Fruit fly (Drosophila melanogaster) whole organism, embryonic: ENCODE measurements around the gene Targ2.
A peak's percentile ranks its signal among the peaks of the same experiment; 100 is the strongest.

Experiments used
- Ada2b ChIP-seq: fragments of 200-800 bp; sonication (Bioruptor generic); IDR thresholded peaks from 2 replicates; pipeline ENCODE4 v1.3.6; 2022; ENCODE audit warnings: missing biosample characterization, missing genetic modification characterization
- B-H1 ChIP-seq: fragments of 200-800 bp; sonication (Bioruptor generic); IDR thresholded peaks from 3 replicates; pipeline ENCODE4 v1.3.6; 2022; ENCODE audit warnings: missing biosample characterization, missing genetic modification characterization
- CG10147 ChIP-seq: fragments of 200-800 bp; sonication (Bioruptor generic); optimal IDR thresholded peaks from 2 replicates; lab custom pipeline; 2019; ENCODE audit warnings: missing biosample characterization, mild to moderate bottlenecking, missing genetic modification characterization, moderate library complexity
- CG10959 ChIP-seq: fragments of 200-800 bp; sonication (Bioruptor generic); IDR thresholded peaks from 2 replicates; pipeline ENCODE4 v1.3.6; 2022; ENCODE audit warnings: missing biosample characterization, missing genetic modification characterization
- CG11085 ChIP-seq: fragments of 200-800 bp; sonication (Bioruptor generic); IDR thresholded peaks from 2 replicates; pipeline ENCODE4 v1.3.6; 2022; ENCODE audit warnings: missing biosample characterization, missing genetic modification characterization
- CG12071 ChIP-seq: fragments of 200-800 bp; sonication (Bioruptor generic); optimal IDR thresholded peaks from 3 replicates; lab custom pipeline; 2018; ENCODE audit warnings: missing biosample characterization, mild to moderate bottlenecking, missing genetic modification characterization
- CG12104 ChIP-seq: fragments of 200-800 bp; sonication (Bioruptor generic); optimal IDR thresholded peaks from 3 replicates; lab custom pipeline; 2016; ENCODE audit warnings: missing biosample characterization, missing genetic modification characterization
- CG12659 ChIP-seq: fragments of 200-800 bp; sonication (Bioruptor generic); optimal IDR thresholded peaks from 3 replicates; lab custom pipeline; 2017; ENCODE audit warnings: mild to moderate bottlenecking, missing biosample characterization, missing genetic modification reagents, missing genetic modification characterization
- CG12942 ChIP-seq: fragments of 200-800 bp; sonication (Bioruptor generic); optimal IDR thresholded peaks from 3 replicates; lab custom pipeline; 2016; ENCODE audit warnings: missing biosample characterization, missing genetic modification characterization
- CG14014 ChIP-seq: fragments of 200-800 bp; sonication (Bioruptor generic); IDR thresholded peaks from 2 replicates; pipeline ENCODE4 v1.3.6; 2022; ENCODE audit warnings: missing biosample characterization, missing genetic modification characterization
- CG15696 ChIP-seq: fragments of 200-800 bp; sonication (Bioruptor generic); optimal IDR thresholded peaks from 2 replicates; lab custom pipeline; 2019; ENCODE audit warnings: missing biosample characterization, mild to moderate bottlenecking, missing genetic modification characterization, moderate library complexity
- CG16779 ChIP-seq: fragments of 200-800 bp; sonication (Bioruptor generic); IDR thresholded peaks from 2 replicates; pipeline ENCODE4 v1.3.6; 2022; ENCODE audit warnings: missing biosample characterization, missing genetic modification characterization
- CG2712 ChIP-seq: fragments of 200-800 bp; optimal IDR thresholded peaks from 3 replicates; lab custom pipeline; 2019; ENCODE audit warnings: missing biosample characterization, mild to moderate bottlenecking, missing genetic modification characterization, moderate library complexity
- CG3407 ChIP-seq: fragments of 200-800 bp; sonication (Bioruptor generic); optimal IDR thresholded peaks from 2 replicates; lab custom pipeline; 2018; ENCODE audit warnings: missing biosample characterization, mild to moderate bottlenecking, missing genetic modification characterization
- CG3838 ChIP-seq: fragments of 200-800 bp; sonication (Bioruptor generic); optimal IDR thresholded peaks from 3 replicates; lab custom pipeline; 2016; ENCODE audit warnings: missing biosample characterization, missing genetic modification characterization
- CG4328 ChIP-seq: fragments of 200-800 bp; sonication (Bioruptor generic); optimal IDR thresholded peaks from 3 replicates; lab custom pipeline; 2017; ENCODE audit warnings: missing biosample characterization, missing genetic modification reagents, missing genetic modification characterization
- CG4404 ChIP-seq: fragments of 200-800 bp; sonication (Bioruptor generic); IDR thresholded peaks from 2 replicates; pipeline ENCODE4 v1.3.6; 2022; ENCODE audit warnings: missing biosample characterization, missing genetic modification characterization
- CG6272 ChIP-seq: fragments of 200-800 bp; sonication (Bioruptor generic); IDR thresholded peaks from 2 replicates; pipeline ENCODE4 v1.3.6; 2022; ENCODE audit warnings: missing biosample characterization, missing genetic modification characterization
- CG6683 ChIP-seq: fragments of 200-800 bp; sonication (Bioruptor generic); optimal IDR thresholded peaks from 2 replicates; lab custom pipeline; 2017; ENCODE audit warnings: missing biosample characterization, mild to moderate bottlenecking, missing genetic modification characterization, missing genetic modification reagents
- CG6791 ChIP-seq: fragments of 200-800 bp; sonication (Bioruptor generic); IDR thresholded peaks from 3 replicates; pipeline ENCODE4 v1.3.6; 2022; ENCODE audit warnings: missing biosample characterization, missing genetic modification characterization; ENCODE audit not compliant: partially characterized antibody
- CoRest ChIP-seq: fragments of 200-800 bp; sonication (Bioruptor generic); optimal IDR thresholded peaks from 3 replicates; lab custom pipeline; 2018; ENCODE audit warnings: missing biosample characterization, mild to moderate bottlenecking, missing genetic modification characterization, moderate library complexity
- Fer1 ChIP-seq: fragments of 200-800 bp; sonication (Bioruptor generic); optimal IDR thresholded peaks from 2 replicates; lab custom pipeline; 2017; ENCODE audit warnings: missing biosample characterization, mild to moderate bottlenecking, missing genetic modification characterization
- Gug ChIP-seq: fragments of 200-800 bp; sonication (Bioruptor generic); IDR thresholded peaks from 4 replicates; pipeline ENCODE4 v1.3.6; 2022; ENCODE audit warnings: missing biosample characterization, missing genetic modification characterization
- PHDP ChIP-seq: fragments of 200-800 bp; sonication (Bioruptor generic); optimal IDR thresholded peaks from 3 replicates; lab custom pipeline; 2018; ENCODE audit warnings: missing biosample characterization, mild to moderate bottlenecking, missing genetic modification characterization, moderate library complexity
- Pdp1 ChIP-seq, 2 experiments: fragments of 200-800 bp; sonication (Bioruptor generic); optimal IDR thresholded peaks; 3 replicates each; lab custom pipeline; 2016; ENCODE audit warnings: missing biosample characterization in 2 of 2, missing genetic modification characterization in 2 of 2, mild to moderate bottlenecking in 1 of 2, moderate library complexity in 1 of 2
- Ptx1 ChIP-seq: fragments of 200-800 bp; sonication (Bioruptor generic); IDR thresholded peaks from 2 replicates; pipeline ENCODE4 v1.3.6; 2022; ENCODE audit warnings: missing biosample characterization, missing genetic modification characterization
- bcd ChIP-seq: fragments of 200-800 bp; sonication (Bioruptor generic); optimal IDR thresholded peaks from 2 replicates; lab custom pipeline; 2017; ENCODE audit warnings: missing biosample characterization, mild to moderate bottlenecking, missing genetic modification characterization
- bigmax ChIP-seq: fragments of 200-800 bp; sonication (Bioruptor generic); optimal IDR thresholded peaks from 2 replicates; lab custom pipeline; 2018; ENCODE audit warnings: missing biosample characterization, mild to moderate bottlenecking, missing genetic modification characterization
- btn ChIP-seq: fragments of 200-800 bp; sonication (Bioruptor generic); optimal IDR thresholded peaks from 2 replicates; lab custom pipeline; 2016; ENCODE audit warnings: missing biosample characterization, missing genetic modification characterization
- cg ChIP-seq: fragments of 200-800 bp; sonication (Bioruptor generic); optimal IDR thresholded peaks from 3 replicates; lab custom pipeline; 2019; ENCODE audit warnings: missing biosample characterization, mild to moderate bottlenecking, missing genetic modification characterization, moderate library complexity
- cwo ChIP-seq: fragments of 200-800 bp; sonication (Bioruptor generic); optimal IDR thresholded peaks from 3 replicates; lab custom pipeline; 2017; ENCODE audit warnings: missing biosample characterization, missing genetic modification characterization, mild to moderate bottlenecking, moderate library complexity, missing genetic modification reagents
- dysf ChIP-seq: fragments of 200-800 bp; sonication (Bioruptor generic); IDR thresholded peaks from 3 replicates; pipeline ENCODE4 v1.3.6; 2022; ENCODE audit warnings: missing biosample characterization, missing genetic modification characterization
- ftz-f1 ChIP-seq: fragments of 200-800 bp; sonication (Bioruptor generic); optimal IDR thresholded peaks from 2 replicates; lab custom pipeline; 2016; ENCODE audit warnings: missing biosample characterization, missing genetic modification characterization
- gem ChIP-seq: fragments of 200-800 bp; sonication (Bioruptor generic); optimal IDR thresholded peaks from 2 replicates; lab custom pipeline; 2019; ENCODE audit warnings: missing biosample characterization, mild to moderate bottlenecking, missing genetic modification characterization, moderate library complexity
- gsb-n ChIP-seq: fragments of 200-800 bp; sonication (Bioruptor generic); optimal IDR thresholded peaks from 3 replicates; lab custom pipeline; 2018; ENCODE audit warnings: missing biosample characterization, mild to moderate bottlenecking, missing genetic modification characterization
- hbn ChIP-seq: fragments of 200-800 bp; sonication (Bioruptor generic); IDR thresholded peaks from 2 replicates; pipeline ENCODE4 v1.3.6; 2022; ENCODE audit warnings: missing biosample characterization, missing genetic modification characterization; ENCODE audit not compliant: partially characterized antibody
- ind ChIP-seq: fragments of 200-800 bp; sonication (Bioruptor generic); optimal IDR thresholded peaks from 3 replicates; lab custom pipeline; 2016; ENCODE audit warnings: missing biosample characterization, missing genetic modification characterization
- mirr ChIP-seq: fragments of 200-800 bp; sonication (Bioruptor generic); optimal IDR thresholded peaks from 3 replicates; lab custom pipeline; 2018; ENCODE audit warnings: missing biosample characterization, mild to moderate bottlenecking, missing genetic modification characterization
- pho ChIP-seq: fragments of 200-800 bp; sonication (Bioruptor generic); optimal IDR thresholded peaks from 2 replicates; lab custom pipeline; 2016; ENCODE audit warnings: missing biosample characterization, missing genetic modification characterization
- phol ChIP-seq: fragments of 200-800 bp; sonication (Bioruptor generic); optimal IDR thresholded peaks from 3 replicates; lab custom pipeline; 2018; ENCODE audit warnings: missing biosample characterization, mild to moderate bottlenecking, missing genetic modification characterization, moderate library complexity
- rib ChIP-seq: fragments of 200-800 bp; sonication (Bioruptor generic); IDR thresholded peaks from 2 replicates; pipeline ENCODE4 v1.3.6; 2022; ENCODE audit warnings: missing biosample characterization, missing genetic modification characterization
- run ChIP-seq: fragments of 200-800 bp; sonication (Bioruptor generic); optimal IDR thresholded peaks from 3 replicates; lab custom pipeline; 2018; ENCODE audit warnings: missing biosample characterization, mild to moderate bottlenecking, missing genetic modification characterization
- scrt ChIP-seq: fragments of 200-800 bp; sonication (Bioruptor generic); optimal IDR thresholded peaks from 2 replicates; lab custom pipeline; 2018; ENCODE audit warnings: missing biosample characterization, mild to moderate bottlenecking, missing genetic modification characterization, moderate library complexity
- slbo ChIP-seq: fragments of 200-800 bp; sonication (Bioruptor generic); IDR thresholded peaks from 2 replicates; pipeline ENCODE4 v1.3.6; 2022; ENCODE audit warnings: missing biosample characterization, missing genetic modification characterization
- slp2 ChIP-seq: fragments of 200-800 bp; sonication (Bioruptor generic); optimal IDR thresholded peaks from 2 replicates; lab custom pipeline; 2016; ENCODE audit warnings: missing biosample characterization, missing genetic modification characterization
- tgo ChIP-seq: fragments of 200-800 bp; sonication (Bioruptor generic); IDR thresholded peaks from 3 replicates; pipeline ENCODE4 v1.3.6; 2022; ENCODE audit warnings: missing biosample characterization, missing genetic modification characterization
- tio ChIP-seq: fragments of 200-800 bp; sonication (Bioruptor generic); optimal IDR thresholded peaks from 2 replicates; lab custom pipeline; 2017; ENCODE audit warnings: missing biosample characterization, missing genetic modification characterization, inconsistent platforms
- zf30C ChIP-seq: fragments of 200-800 bp; sonication (Bioruptor generic); optimal IDR thresholded peaks from 3 replicates; lab custom pipeline; 2018; ENCODE audit warnings: missing biosample characterization, mild to moderate bottlenecking, missing genetic modification characterization

The Targ2 gene

dm6 chr3L:21204581-21205495 lies 1.8 kb upstream of the Targ2 start (continued):
- TF ChIP-seq hbn (GFP tag; lab: Robert Waterston, UW) (no peak), slbo (GFP tag; lab: Robert Waterston, UW) (no peak), CG12659 (GFP tag; lab: Kevin White, UChicago) (peak; percentile 14), CG4328 (GFP tag; lab: Kevin White, UChicago) (peak; percentile 26), mirr (peak; percentile 39), cg (GFP tag; lab: Kevin White, UChicago) (peak; percentile 43), bigmax (peak; percentile 92), Ptx1 (GFP tag; lab: Robert Waterston, UW) (no peak), CG11085 (GFP tag; lab: Robert Waterston, UW) (no peak), gem (tag; lab: Kevin White, UChicago) (peak; percentile 32), gsb-n (tag; lab: Kevin White, UChicago) (no peak), PHDP (tag; lab: Kevin White, UChicago) (peak; percentile 0), CG6791 (GFP tag; lab: Robert Waterston, UW) (no peak), Pdp1 (GFP tag; optimal IDR thresholded peaks at IDR 0.05; lab: Kevin White, UChicago) (peak in 1 of 2 experiments; percentile 73), CG6683 (GFP tag; lab: Kevin White, UChicago) (no peak), CG10959 (GFP tag; lab: Robert Waterston, UW) (no peak), run (no peak), CG4404 (GFP tag; lab: Robert Waterston, UW) (no peak), CoRest (peak; percentile 5), Ada2b (GFP tag; lab: Robert Waterston, UW) (no peak), Fer1 (peak; percentile 51), CG15696 (tag; lab: Kevin White, UChicago) (peak; percentile 46), dysf (GFP tag; lab: Robert Waterston, UW) (peak; percentile 31; the same call in 1 of the 3 replicates), CG2712 (no peak), B-H1 (GFP tag; lab: Robert Waterston, UW) (no peak; the same call in 2 of the 3 replicates), Gug (no peak), scrt (GFP tag; lab: Kevin White, UChicago) (peak; percentile 42), CG12942 (GFP tag; lab: Kevin White, UChicago) (no peak), CG14014 (no peak), CG12071 (GFP tag; lab: Kevin White, UChicago) (peak; percentile 4), CG6272 (GFP tag; lab: Robert Waterston, UW) (no peak), phol (tag; lab: Kevin White, UChicago) (no peak), tio (GFP tag; lab: Kevin White, UChicago) (no peak), pho (peak; percentile 38), ind (GFP tag; lab: Kevin White, UChicago) (no peak), bcd (no peak), CG10147 (GFP tag; lab: Kevin White, UChicago) (no peak), CG3407 (GFP tag; lab: Kevin White, UChicago) (peak; percentile 2), rib (GFP tag; lab: Robert Waterston, UW) (peak; percentile 78; the same call in 1 of the 2 replicates), CG16779 (no peak), tgo (no peak), zf30C (GFP tag; lab: Kevin White, UChicago) (no peak), ftz-f1 (peak; percentile 72), btn (no peak), cwo (peak; percentile 54), slp2 (GFP tag; lab: Kevin White, UChicago) (no peak), CG3838 (GFP tag; lab: Kevin White, UChicago) (peak; percentile 40), CG12104 (no peak)
